Fruit fly (Drosophila melanogaster): ENCODE measurements around the gene CG9689.

The CG9689 gene

DNA sequence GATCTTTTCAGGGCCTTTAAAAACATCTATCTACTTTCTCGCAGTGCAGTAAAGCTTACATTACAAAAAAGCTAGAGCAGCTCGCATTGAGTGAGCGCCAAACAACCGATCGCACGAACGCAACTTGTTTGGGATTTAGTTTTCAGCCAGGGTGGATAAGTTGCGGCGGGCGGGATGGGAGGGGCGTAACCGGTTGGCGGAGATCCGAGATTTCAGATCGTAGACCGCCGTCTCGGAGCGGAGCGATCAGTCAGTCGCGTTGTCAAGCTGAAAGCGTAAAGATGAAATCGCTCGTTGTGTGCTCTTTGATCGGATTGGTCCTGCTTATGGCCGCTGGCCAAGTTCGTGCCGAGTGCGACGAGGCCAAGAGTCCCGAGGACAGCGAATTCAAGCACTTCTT lies 2.5 kb downstream of the CG9689 start, which contains the start of gene CG9691 (continued):
- TF ChIP-seq CG11696 (GFP tag; IDR thresholded peaks at IDR 0.05) (no peak), stc (GFP tag; IDR thresholded peaks at IDR 0.05) (no peak), CG11456 (GFP tag; IDR thresholded peaks at IDR 0.05) (no peak), schlank (tag; optimal IDR thresholded peaks at IDR 0.05) (no peak), bbx (GFP tag; IDR thresholded peaks at IDR 0.05; ENCODE audit: partially characterized antibody) (no peak; the same call in 1 of the 2 replicates), CG13624 (GFP tag; optimal IDR thresholded peaks at IDR 0.05) (no peak), emc (GFP tag; optimal IDR thresholded peaks at IDR 0.05) (no peak), jing (GFP tag; optimal IDR thresholded peaks at IDR 0.05) (no peak), CG12104 (GFP tag; optimal IDR thresholded peaks at IDR 0.05) (no peak), z (GFP tag; IDR thresholded peaks at IDR 0.05) (no peak; the same call in 2 of the 3 replicates), Fer1 (GFP tag; optimal IDR thresholded peaks at IDR 0.05) (no peak), tup (GFP tag; optimal IDR thresholded peaks at IDR 0.05) (no peak), Awh (GFP tag; IDR thresholded peaks at IDR 0.05) (no peak), tap (tag; optimal IDR thresholded peaks at IDR 0.05) (peak; percentile 2), Atf-2 (GFP tag; optimal IDR thresholded peaks at IDR 0.05) (no peak), CG2120 (GFP tag; optimal IDR thresholded peaks at IDR 0.05) (no peak), CG9609 (GFP tag; optimal IDR thresholded peaks at IDR 0.05) (no peak), CG10209 (GFP tag; optimal IDR thresholded peaks at IDR 0.05) (no peak), CG4328 (GFP tag; optimal IDR thresholded peaks at IDR 0.05) (no peak), Dbx (GFP tag; IDR thresholded peaks at IDR 0.05) (0 out of 3 replicates have a peak, but pooled peaks have one; percentile 36), Nf-YB (GFP tag; optimal IDR thresholded peaks at IDR 0.05) (no peak), CHES-1-like (GFP tag; optimal IDR thresholded peaks at IDR 0.05) (no peak), bsh (GFP tag; optimal IDR thresholded peaks at IDR 0.05) (no peak), fd102C (GFP tag; optimal IDR thresholded peaks at IDR 0.05) (no peak), CG1832 (GFP tag; optimal IDR thresholded peaks at IDR 0.05) (no peak), pb (GFP tag; optimal IDR thresholded peaks at IDR 0.05) (no peak), eve (GFP tag; optimal IDR thresholded peaks at IDR 0.05) (no peak), tin (GFP tag; optimal IDR thresholded peaks at IDR 0.05) (no peak), Jarid2 (GFP tag; optimal IDR thresholded peaks at IDR 0.05) (peak; percentile 63), CG1647 (GFP tag; optimal IDR thresholded peaks at IDR 0.05) (no peak), Rx (GFP tag; IDR thresholded peaks at IDR 0.05) (no peak), gce (GFP tag; IDR thresholded peaks at IDR 0.05) (no peak), CG10147 (GFP tag; optimal IDR thresholded peaks at IDR 0.05) (no peak), CG10979 (tag; optimal IDR thresholded peaks at IDR 0.05) (no peak), CG34422 (GFP tag; IDR thresholded peaks at IDR 0.05) (no peak), CG9817 (tag; optimal IDR thresholded peaks at IDR 0.05) (no peak), ab (GFP tag; optimal IDR thresholded peaks at IDR 0.05) (no peak), cato (GFP tag; optimal IDR thresholded peaks at IDR 0.05; ENCODE audit: borderline replicate concordance) (no peak), CG16815 (GFP tag; optimal IDR thresholded peaks at IDR 0.05) (no peak), ems (GFP tag; optimal IDR thresholded peaks at IDR 0.05) (no peak), ssp (GFP tag; IDR thresholded peaks at IDR 0.05) (no peak), p53 (GFP tag; optimal IDR thresholded peaks at IDR 0.05) (no peak), oc (tag; optimal IDR thresholded peaks at IDR 0.05) (peak; percentile 71), Sry-δ (GFP tag; optimal IDR thresholded peaks at IDR 0.05) (no peak), CG11695 (GFP tag; IDR thresholded peaks at IDR 0.05) (no peak), ac (GFP tag; optimal IDR thresholded peaks at IDR 0.05) (no peak), CG14441 (GFP tag; IDR thresholded peaks at IDR 0.05) (no peak), Hr51 (GFP tag; optimal IDR thresholded peaks at IDR 0.05) (no peak), CG4404 (GFP tag; IDR thresholded peaks at IDR 0.05) (no peak), scrt (GFP tag; optimal IDR thresholded peaks at IDR 0.05) (no peak), CG8290 (GFP tag; optimal IDR thresholded peaks at IDR 0.05) (no peak), CG8290 (tag; optimal IDR thresholded peaks at IDR 0.05) (peak in 1 of 2 experiments; percentile 29)
